Worm (Caenorhabditis elegans) whole organism, L2 larva: ENCODE results near the gene Y55F3BR.6.

Source experiments
- aly-2 ChIP-seq: fragments of 150-350 bp; optimal IDR thresholded peaks from 2 replicates; lab custom pipeline; 2014; ENCODE audit warnings: missing biosample characterization, missing genetic modification characterization
- ama-1 ChIP-seq: fragments of 150-350 bp; optimal IDR thresholded peaks from 2 replicates; lab custom pipeline; 2018; ENCODE audit warnings: inconsistent platforms
- blmp-1 ChIP-seq: sonication (generic microtip); optimal IDR thresholded peaks from 2 replicates; lab custom pipeline; 2017; ENCODE audit warnings: missing genetic modification characterization, mild to moderate bottlenecking, missing compliant biosample characterization, antibody characterized with exemption, moderate library complexity; ENCODE audit not compliant: insufficient read depth
- ceh-16 ChIP-seq: fragments of 150-350 bp; optimal IDR thresholded peaks from 2 replicates; lab custom pipeline; 2014; ENCODE audit warnings: missing biosample characterization, missing genetic modification characterization
- elt-1 ChIP-seq: fragments of 150-350 bp; optimal IDR thresholded peaks from 2 replicates; lab custom pipeline; 2014; ENCODE audit warnings: missing biosample characterization, missing genetic modification characterization
- fos-1 ChIP-seq: fragments of 150-350 bp; optimal IDR thresholded peaks from 2 replicates; lab custom pipeline; 2014; ENCODE audit warnings: missing biosample characterization, missing genetic modification characterization
- lin-13 ChIP-seq: fragments of 150-350 bp; optimal IDR thresholded peaks from 2 replicates; lab custom pipeline; 2014; ENCODE audit warnings: missing biosample characterization, missing genetic modification reagents, missing genetic modification characterization
- lsy-2 ChIP-seq, 2 experiments: fragments of 150-350 bp in 1 of 2; sonication (generic microtip) in 1 of 2; optimal IDR thresholded peaks; 2 replicates each; lab custom pipeline; 2014 to 2017; ENCODE audit warnings: missing biosample characterization in 2 of 2, missing genetic modification characterization in 2 of 2
- mab-5 ChIP-seq: fragments of 150-350 bp; optimal IDR thresholded peaks from 2 replicates; lab custom pipeline; 2014; ENCODE audit warnings: missing biosample characterization, missing genetic modification characterization
- nhr-12 ChIP-seq: fragments of 150-350 bp; optimal IDR thresholded peaks from 2 replicates; lab custom pipeline; 2014; ENCODE audit warnings: missing biosample characterization, missing genetic modification characterization
- nhr-237 ChIP-seq: fragments of 150-350 bp; optimal IDR thresholded peaks from 2 replicates; lab custom pipeline; 2014; ENCODE audit warnings: missing biosample characterization, missing genetic modification characterization
- sma-3 ChIP-seq: sonication (generic microtip); optimal IDR thresholded peaks from 2 replicates; lab custom pipeline; 2016; ENCODE audit warnings: missing genetic modification reagents, missing genetic modification characterization, missing compliant biosample characterization
- snpc-4 ChIP-seq: fragments of 150-350 bp; optimal IDR thresholded peaks from 2 replicates; lab custom pipeline; 2014; ENCODE audit warnings: missing biosample characterization, missing genetic modification characterization

DNA sequence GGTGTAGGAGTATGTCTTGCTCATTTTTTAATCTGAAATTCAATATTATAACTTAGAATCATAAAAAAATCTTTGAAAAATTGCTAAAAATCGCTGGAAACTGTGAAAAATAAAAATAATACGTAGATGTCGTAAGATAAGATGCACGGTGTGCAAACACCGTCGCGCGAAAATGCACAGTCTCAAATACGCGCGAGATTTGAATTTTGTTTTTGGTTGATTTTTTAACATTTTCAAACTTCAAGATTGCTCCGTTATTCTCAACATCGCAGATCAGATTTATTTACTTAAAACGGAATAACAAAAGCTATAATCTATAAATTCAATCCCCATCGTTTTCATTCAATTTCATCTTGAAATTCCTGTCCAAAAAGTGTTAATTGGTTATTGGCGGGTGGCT, at the start of gene Y55F3BR.6:
- TF ChIP-seq sma-3 (GFP tag; lab: Kevin White, UChicago) (no peak), nhr-237 (tag; lab: Kevin White, UChicago) (no peak), nhr-12 (tag; lab: Kevin White, UChicago) (no peak), fos-1 (tag; lab: Kevin White, UChicago) (no peak), blmp-1 (no peak), lsy-2 (tag; optimal IDR thresholded peaks at IDR 0.05; lab: Kevin White, UChicago) (no peak), snpc-4 (tag; lab: Kevin White, UChicago) (no peak), lin-13 (GFP tag; lab: Kevin White, UChicago) (no peak), ceh-16 (no peak), mab-5 (tag; lab: Kevin White, UChicago) (no peak), elt-1 (tag; lab: Kevin White, UChicago) (no peak), ama-1 (no peak), aly-2 (no peak)
